Fruit fly (Drosophila melanogaster): ENCODE measurements around the gene CG1265.

The CG1265 gene

dm6 chr3L:4272167-4272773 lies 17.7 kb downstream of the CG1265 start (continued):
- TF ChIP-seq CG12219 (GFP tag; optimal IDR thresholded peaks at IDR 0.05), result no peak
- no peak for TF ChIP-seq CoRest (tag; optimal IDR thresholded peaks at IDR 0.05)
- TF ChIP-seq dm (GFP tag; optimal IDR thresholded peaks at IDR 0.05), result no peak
- TF ChIP-seq CG6654 (GFP tag; optimal IDR thresholded peaks at IDR 0.05), result no peak
- TF ChIP-seq CG6683 (GFP tag; optimal IDR thresholded peaks at IDR 0.05), result no peak
- TF ChIP-seq CG3163 (GFP tag; optimal IDR thresholded peaks at IDR 0.05), result no peak
- peak; percentile 19; the same call in 1 of the 2 replicates for TF ChIP-seq ara (GFP tag; IDR thresholded peaks at IDR 0.05)
- TF ChIP-seq CG7786 (GFP tag; optimal IDR thresholded peaks at IDR 0.05), result no peak
- TF ChIP-seq nerfin-1 (tag; optimal IDR thresholded peaks at IDR 0.05), result peak; percentile 6
- TF ChIP-seq CG14667 (GFP tag; IDR thresholded peaks at IDR 0.05), result no peak
- TF ChIP-seq CG12236 (GFP tag; optimal IDR thresholded peaks at IDR 0.05), result peak; percentile 10
- peak; percentile 20 for TF ChIP-seq CG10267 (tag; optimal IDR thresholded peaks at IDR 0.05)
- TF ChIP-seq insv (GFP tag; optimal IDR thresholded peaks at IDR 0.05), result no peak
- TF ChIP-seq CG16815 (GFP tag; optimal IDR thresholded peaks at IDR 0.05), result no peak
- no peak for TF ChIP-seq pan (optimal IDR thresholded peaks at IDR 0.05)
- TF ChIP-seq pan (GFP tag; optimal IDR thresholded peaks at IDR 0.05 in 1 of 2, IDR thresholded peaks at IDR 0.05 in 1 of 2), result no peak
- no peak for TF ChIP-seq NK7.1 (GFP tag; optimal IDR thresholded peaks at IDR 0.05)
- no peak for TF ChIP-seq chinmo (GFP tag; IDR thresholded peaks at IDR 0.05; ENCODE audit: partially characterized antibody)
- no peak for TF ChIP-seq CG4707 (GFP tag; optimal IDR thresholded peaks at IDR 0.05)
- no peak for TF ChIP-seq Deaf1 (tag; optimal IDR thresholded peaks at IDR 0.05)
- TF ChIP-seq CG10147 (GFP tag; optimal IDR thresholded peaks at IDR 0.05), result no peak
- no peak for TF ChIP-seq CG17385 (GFP tag; optimal IDR thresholded peaks at IDR 0.05)
- no peak for TF ChIP-seq ro (GFP tag; IDR thresholded peaks at IDR 0.05)
- TF ChIP-seq CG1529 (GFP tag; optimal IDR thresholded peaks at IDR 0.05), result peak; percentile 30
- no peak for TF ChIP-seq CG4328 (GFP tag; optimal IDR thresholded peaks at IDR 0.05)
- no peak for TF ChIP-seq CG18011 (GFP tag; optimal IDR thresholded peaks at IDR 0.05)
- TF ChIP-seq lov (optimal IDR thresholded peaks at IDR 0.05), result no peak
- TF ChIP-seq lov (GFP tag; IDR thresholded peaks at IDR 0.05), result no peak
- no peak for TF ChIP-seq CG9876 (GFP tag; optimal IDR thresholded peaks at IDR 0.05)
- TF ChIP-seq btn (GFP tag; optimal IDR thresholded peaks at IDR 0.05), result no peak
- TF ChIP-seq Dad (GFP tag; optimal IDR thresholded peaks at IDR 0.05), result no peak
- TF ChIP-seq CG1024 (GFP tag; IDR thresholded peaks at IDR 0.05), result no peak
- TF ChIP-seq CG3847 (GFP tag; IDR thresholded peaks at IDR 0.05), result no peak
- TF ChIP-seq NFAT (GFP tag; IDR thresholded peaks at IDR 0.05), result no peak
- TF ChIP-seq CG9727 (GFP tag; optimal IDR thresholded peaks at IDR 0.05), result peak; percentile 59
- peak; percentile 31; the same call in 1 of the 2 replicates for TF ChIP-seq onecut (GFP tag; IDR thresholded peaks at IDR 0.05)
- TF ChIP-seq Sin3A (optimal IDR thresholded peaks at IDR 0.05), result no peak
- no peak for TF ChIP-seq CG9437 (GFP tag; optimal IDR thresholded peaks at IDR 0.05)
- no peak for TF ChIP-seq slbo (GFP tag; IDR thresholded peaks at IDR 0.05)
- no peak for TF ChIP-seq CG18599 (GFP tag; optimal IDR thresholded peaks at IDR 0.05)
- TF ChIP-seq hbn (GFP tag; IDR thresholded peaks at IDR 0.05; ENCODE audit: partially characterized antibody), result no peak
- TF ChIP-seq toy (GFP tag; IDR thresholded peaks at IDR 0.05), result no peak
- TF ChIP-seq sob (GFP tag; IDR thresholded peaks at IDR 0.05), result no peak
- TF ChIP-seq sc (optimal IDR thresholded peaks at IDR 0.05), result no peak
- TF ChIP-seq sc (GFP tag; optimal IDR thresholded peaks at IDR 0.05), result no peak
- no peak for TF ChIP-seq lmd (GFP tag; IDR thresholded peaks at IDR 0.05)
- TF ChIP-seq mirr (GFP tag; optimal IDR thresholded peaks at IDR 0.05), result no peak
- no peak for TF ChIP-seq Rx (GFP tag; IDR thresholded peaks at IDR 0.05)
- no peak for TF ChIP-seq Dref (GFP tag; IDR thresholded peaks at IDR 0.05)
- TF ChIP-seq Lhr (GFP tag; optimal IDR thresholded peaks at IDR 0.05), result peak; percentile 30
- no peak for TF ChIP-seq fu2 (GFP tag; optimal IDR thresholded peaks at IDR 0.05)
- no peak for TF ChIP-seq jumu (GFP tag; optimal IDR thresholded peaks at IDR 0.05)
